Worm (Caenorhabditis elegans): ENCODE results near the gene K07F5.8.

DNA sequence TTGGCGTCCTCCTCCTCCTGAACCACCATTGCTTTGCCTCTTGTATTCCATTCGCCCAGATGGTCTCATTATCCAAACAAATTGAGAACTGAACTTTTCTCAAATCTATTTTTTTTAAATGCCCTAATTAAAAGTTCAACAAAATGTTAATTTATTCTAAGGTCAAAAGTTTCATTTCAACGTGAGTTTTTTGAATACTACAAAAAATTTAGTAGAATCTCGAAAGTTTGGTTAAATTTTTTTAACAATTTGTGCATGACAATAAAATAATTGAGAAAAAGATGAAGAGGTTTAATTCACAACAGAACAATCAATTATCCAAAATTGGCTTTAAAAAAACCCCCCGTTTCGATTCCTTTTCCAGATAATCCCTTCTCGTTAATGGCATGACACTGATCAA is 42.4 kb upstream of the K07F5.8 start, which contains the start of gene F32B6.4:
- no peak for TF ChIP-seq tab-1 (GFP tag; IDR thresholded peaks at IDR 0.05)
- no peak for TF ChIP-seq flt-1 (GFP tag; IDR thresholded peaks at IDR 0.05)
- no peak for TF ChIP-seq T22C8.4 (GFP tag; IDR thresholded peaks at IDR 0.05)
